Worm (Caenorhabditis elegans): ENCODE measurements around the gene cest-24.
A peak's percentile ranks its signal among the peaks of the same experiment; 100 is the strongest.

cest-24 gene

ce11 chrV:6354786-6355185, 38.1 kb downstream of the cest-24 start:
- TF ChIP-seq aly-2 (tag; optimal IDR thresholded peaks at IDR 0.05), result no peak
- peak; percentile 28 for TF ChIP-seq nhr-23 (tag; optimal IDR thresholded peaks at IDR 0.05)
- no peak for TF ChIP-seq ceh-28 (tag; optimal IDR thresholded peaks at IDR 0.05)

ce11 chrV:6355412-6355811, 38.7 kb downstream of the cest-24 start:
- peak; percentile 7 for TF ChIP-seq pha-4 (tag; optimal IDR thresholded peaks at IDR 0.05)
- TF ChIP-seq nhr-11 (tag; optimal IDR thresholded peaks at IDR 0.05), result no peak
- no peak for TF ChIP-seq ZK546.5 (tag; optimal IDR thresholded peaks at IDR 0.05)
- no peak for TF ChIP-seq egl-27 (tag; optimal IDR thresholded peaks at IDR 0.05)
- no peak for TF ChIP-seq elt-2 (tag; optimal IDR thresholded peaks at IDR 0.05)
- no peak for TF ChIP-seq daf-12 (tag; optimal IDR thresholded peaks at IDR 0.05)
- no peak for TF ChIP-seq nhr-76 (tag; optimal IDR thresholded peaks at IDR 0.05)
- TF ChIP-seq egl-5 (tag; optimal IDR thresholded peaks at IDR 0.05), result no peak

- TF ChIP-seq ama-1 (optimal IDR thresholded peaks at IDR 0.05) (no peak), fkh-2 (tag; optimal IDR thresholded peaks at IDR 0.05) (no peak), ztf-4 (tag; optimal IDR thresholded peaks at IDR 0.05) (no peak), ceh-16 (tag; optimal IDR thresholded peaks at IDR 0.05) (no peak), pqm-1 (tag; optimal IDR thresholded peaks at IDR 0.05) (peak; percentile 90), tbx-2 (tag; optimal IDR thresholded peaks at IDR 0.05) (no peak), nhr-11 (tag; optimal IDR thresholded peaks at IDR 0.05) (no peak), pha-4 (tag; optimal IDR thresholded peaks at IDR 0.05) (peak; percentile 19), elt-2 (tag; optimal IDR thresholded peaks at IDR 0.05) (peak; percentile 94), ceh-82 (tag; optimal IDR thresholded peaks at IDR 0.05) (no peak), fos-1 (tag; optimal IDR thresholded peaks at IDR 0.05) (no peak), sea-2 (GFP tag; optimal IDR thresholded peaks at IDR 0.05) (no peak), jun-1 (tag; optimal IDR thresholded peaks at IDR 0.05) (peak; percentile 13), elt-3 (tag; optimal IDR thresholded peaks at IDR 0.05) (no peak), skn-1 (tag; optimal IDR thresholded peaks at IDR 0.05) (no peak), eor-1 (tag; optimal IDR thresholded peaks at IDR 0.05) (no peak), snpc-4 (tag; optimal IDR thresholded peaks at IDR 0.05) (no peak), nhr-23 (tag; optimal IDR thresholded peaks at IDR 0.05) (no peak), ZK546.5 (tag; optimal IDR thresholded peaks at IDR 0.05) (no peak), mdl-1 (tag; optimal IDR thresholded peaks at IDR 0.05) (no peak)
Measured at ce11 chrV:6355975-6356441, 39.3 kb downstream of the cest-24 start, which contains the start of gene bcl-11. Gene bcl-11, plus strand, starts transcription at chrV:6356025.

ce11 chrV:6357236-6357635, 40.5 kb downstream of the cest-24 start:
- TF ChIP-seq ZK546.5 (tag; optimal IDR thresholded peaks at IDR 0.05), result no peak
- TF ChIP-seq pha-4 (tag; optimal IDR thresholded peaks at IDR 0.05), result peak; percentile 74
- no peak for TF ChIP-seq ceh-82 (tag; optimal IDR thresholded peaks at IDR 0.05)
- TF ChIP-seq aly-2 (tag; optimal IDR thresholded peaks at IDR 0.05), result no peak
- no peak for TF ChIP-seq pqm-1 (tag; optimal IDR thresholded peaks at IDR 0.05)
- TF ChIP-seq nhr-11 (tag; optimal IDR thresholded peaks at IDR 0.05), result no peak
- TF ChIP-seq nhr-77 (tag; optimal IDR thresholded peaks at IDR 0.05), result no peak
- no peak for TF ChIP-seq nhr-28 (tag; optimal IDR thresholded peaks at IDR 0.05)

- no peak for TF ChIP-seq unc-39 (tag; optimal IDR thresholded peaks at IDR 0.05)
- peak; percentile 80 for TF ChIP-seq pha-4 (tag; optimal IDR thresholded peaks at IDR 0.05)
Measured at ce11 chrV:6358709-6359108, 42.0 kb downstream of the cest-24 start.

- TF ChIP-seq pha-4 (tag; optimal IDR thresholded peaks at IDR 0.05), result peak; percentile 83
- TF ChIP-seq elt-3 (tag; optimal IDR thresholded peaks at IDR 0.05), result no peak
- no peak for TF ChIP-seq ztf-11 (tag; optimal IDR thresholded peaks at IDR 0.05)
Measured at ce11 chrV:6359522-6359921, 42.8 kb downstream of the cest-24 start.

ce11 chrV:6361688-6362087, 45.0 kb downstream of the cest-24 start:
- TF ChIP-seq pha-4 (tag; optimal IDR thresholded peaks at IDR 0.05) (peak; percentile 6), skn-1 (tag; optimal IDR thresholded peaks at IDR 0.05) (no peak)
